Worm (Caenorhabditis elegans): ENCODE measurements around the gene F25E5.1.
"Not testable (repeated sequence)": the region's sequence is repeated elsewhere in the genome, so short reads cannot be mapped to it uniquely, and the experiment has no call there.

The F25E5.1 gene

ce11 chrV:7508566-7509044, 42.9 kb downstream of the F25E5.1 start, which contains the start of the genes str-31 and nhr-172 (continued):
- TF ChIP-seq ceh-20 (GFP tag; IDR thresholded peaks at IDR 0.05) (no peak), ama-1 (optimal IDR thresholded peaks at IDR 0.05) (no peak)

DNA sequence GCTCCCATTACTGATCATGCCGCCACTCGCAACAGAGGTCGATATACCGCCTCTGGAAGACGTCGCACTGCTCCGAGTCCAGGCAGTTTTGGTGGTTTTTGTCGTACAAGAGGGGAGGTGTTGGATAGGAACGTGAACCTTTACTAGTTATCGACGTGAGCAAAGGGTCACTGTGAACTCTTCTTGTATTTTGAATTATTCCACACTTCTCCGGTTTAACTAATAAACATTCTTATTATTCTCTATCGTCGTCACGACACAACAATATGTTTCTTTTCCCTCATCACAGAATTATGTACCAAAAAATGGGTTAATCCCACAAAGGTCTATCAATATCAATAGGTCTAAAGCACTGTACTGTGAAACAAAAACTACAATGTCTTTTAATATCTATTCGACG, 45.8 kb downstream of the F25E5.1 start, which contains the start of gene nhr-171:
Gene nhr-171 (plus strand): TSS at position 301 of the 400 bp plus-strand sequence.
- not testable (repeated sequence) for TF ChIP-seq nhr-102 (tag; optimal IDR thresholded peaks at IDR 0.05); arid-1 (GFP tag; conservative IDR thresholded peaks at IDR 0.05); nhr-237 (tag; optimal IDR thresholded peaks at IDR 0.05)

DNA sequence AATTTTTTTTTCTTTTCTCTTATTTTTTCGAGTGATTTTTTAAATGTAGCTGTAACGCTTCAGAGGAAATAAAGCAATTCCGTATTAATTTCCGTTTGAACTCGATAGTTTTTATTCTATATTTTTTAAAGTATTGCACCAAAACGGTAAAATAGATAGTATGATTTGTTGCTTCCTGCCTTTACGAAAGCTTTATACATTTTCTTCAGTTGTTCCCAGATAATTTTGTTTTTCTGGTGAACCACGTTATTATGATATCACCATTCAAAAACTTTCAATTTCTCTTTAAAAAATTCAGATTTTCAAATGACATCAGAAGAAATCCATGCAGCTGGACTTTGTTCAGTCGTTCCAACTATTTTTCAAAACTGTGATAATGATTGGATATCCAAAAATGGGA, 49.3 kb downstream of the F25E5.1 start, which contains the start of gene srb-18:
Gene srb-18 (plus strand): TSS at position 301 of the 400 bp plus-strand sequence.
- TF ChIP-seq fkh-10 (GFP tag; optimal IDR thresholded peaks at IDR 0.05) = no peak
- no peak for TF ChIP-seq egl-27 (tag; optimal IDR thresholded peaks at IDR 0.05)
- no peak for TF ChIP-seq lin-39 (tag; optimal IDR thresholded peaks at IDR 0.05)
- TF ChIP-seq pqm-1 (tag; optimal IDR thresholded peaks at IDR 0.05) = no peak
- TF ChIP-seq hlh-30 (tag; optimal IDR thresholded peaks at IDR 0.05; ENCODE audit: insufficient read depth) = no peak
- TF ChIP-seq T20F7.1 (GFP tag; optimal IDR thresholded peaks at IDR 0.05) = no peak
- TF ChIP-seq ceh-82 (tag; optimal IDR thresholded peaks at IDR 0.05) = no peak
- TF ChIP-seq pha-4 (GFP tag; IDR thresholded peaks at IDR 0.05) = no peak
- TF ChIP-seq pha-4 (tag; optimal IDR thresholded peaks at IDR 0.05) = no peak
- TF ChIP-seq arid-1 (GFP tag; conservative IDR thresholded peaks at IDR 0.05) = no peak
- no peak for TF ChIP-seq tra-1 (GFP tag; IDR thresholded peaks at IDR 0.05)
- no peak for TF ChIP-seq lin-29 (GFP tag; IDR thresholded peaks at IDR 0.05)
- TF ChIP-seq F49E8.2 (tag; optimal IDR thresholded peaks at IDR 0.05; ENCODE audit: borderline replicate concordance) = no peak
- no peak for TF ChIP-seq ztf-7 (tag; optimal IDR thresholded peaks at IDR 0.05)
- TF ChIP-seq lin-1 (GFP tag; IDR thresholded peaks at IDR 0.05) = no peak
- TF ChIP-seq nhr-41 (GFP tag; IDR thresholded peaks at IDR 0.05) = no peak
- no peak for TF ChIP-seq skn-1 (tag; optimal IDR thresholded peaks at IDR 0.05)
- no peak for TF ChIP-seq nhr-102 (tag; optimal IDR thresholded peaks at IDR 0.05)
- TF ChIP-seq dmd-6 (GFP tag; IDR thresholded peaks at IDR 0.05) = no peak
- no peak for TF ChIP-seq egl-43 (GFP tag; IDR thresholded peaks at IDR 0.05)

ce11 chrV:7520077-7520476, 54.4 kb downstream of the F25E5.1 start, which contains the start of gene srb-19:
srb-19 (minus strand) TSS chrV:7520177.
- no peak for TF ChIP-seq lin-13 (GFP tag; optimal IDR thresholded peaks at IDR 0.05)
- no peak for TF ChIP-seq daf-8 (GFP tag; IDR thresholded peaks at IDR 0.05)
- no peak for TF ChIP-seq hlh-11 (tag; optimal IDR thresholded peaks at IDR 0.05)
- TF ChIP-seq R02D3.7 (tag; optimal IDR thresholded peaks at IDR 0.05) = no peak
- TF ChIP-seq Y105C5A.15 (GFP tag; IDR thresholded peaks at IDR 0.05) = no peak
- TF ChIP-seq ceh-82 (tag; optimal IDR thresholded peaks at IDR 0.05) = no peak
- no peak for TF ChIP-seq spr-1 (tag; optimal IDR thresholded peaks at IDR 0.05)
- no peak for TF ChIP-seq zfp-2 (tag; optimal IDR thresholded peaks at IDR 0.05)
- TF ChIP-seq lsy-2 (tag; optimal IDR thresholded peaks at IDR 0.05) = no peak
- TF ChIP-seq F26F4.8 (GFP tag; conservative IDR thresholded peaks at IDR 0.05) = no peak
- TF ChIP-seq F37D6.2 (tag; optimal IDR thresholded peaks at IDR 0.05) = no peak
- no peak for TF ChIP-seq duxl-1 (tag; optimal IDR thresholded peaks at IDR 0.05; ENCODE audit: poor library complexity)
- TF ChIP-seq ZK546.5 (tag; optimal IDR thresholded peaks at IDR 0.05) = no peak
- TF ChIP-seq nhr-41 (GFP tag; IDR thresholded peaks at IDR 0.05) = no peak
- TF ChIP-seq lin-1 (GFP tag; IDR thresholded peaks at IDR 0.05) = no peak
- no peak for TF ChIP-seq tag-97 (GFP tag; IDR thresholded peaks at IDR 0.05)
- TF ChIP-seq nhr-10 (tag; optimal IDR thresholded peaks at IDR 0.05) = no peak
- TF ChIP-seq mdl-1 (tag; optimal IDR thresholded peaks at IDR 0.05) = no peak
- TF ChIP-seq snpc-4 (tag; optimal IDR thresholded peaks at IDR 0.05) = no peak
